Worm (Caenorhabditis elegans) whole organism, young adult: ENCODE results near the gene btbd-10.

Experiments used
- athp-1 ChIP-seq: sonication (generic microtip); optimal IDR thresholded peaks from 2 replicates; lab custom pipeline; 2017; ENCODE audit warnings: mild to moderate bottlenecking, missing genetic modification characterization, missing compliant biosample characterization
- ceh-100 ChIP-seq: fragments of 200-800 bp; sonication (Bioruptor generic); IDR thresholded peaks from 2 replicates; pipeline ENCODE4 v1.3.6; 2022; ENCODE audit warnings: missing genetic modification reagents, missing genetic modification characterization, missing compliant biosample characterization
- dox-1 ChIP-seq: fragments of 200-800 bp; sonication (Bioruptor generic); IDR thresholded peaks from 2 replicates; pipeline ENCODE4 v1.3.6; 2022; ENCODE audit warnings: missing genetic modification reagents, missing genetic modification characterization, missing compliant biosample characterization
- gei-17 ChIP-seq: fragments of 200-800 bp; sonication (Bioruptor generic); optimal IDR thresholded peaks from 2 replicates; lab custom pipeline; 2018; ENCODE audit warnings: mild to moderate bottlenecking, missing genetic modification characterization, missing compliant biosample characterization
- nfyb-1 ChIP-seq: fragments of 200-800 bp; sonication (Bioruptor generic); IDR thresholded peaks from 2 replicates; pipeline ENCODE4 v1.3.6; 2022; ENCODE audit warnings: missing genetic modification reagents, missing genetic modification characterization, missing compliant biosample characterization
- ztf-26 ChIP-seq: sonication (generic microtip); optimal IDR thresholded peaks from 2 replicates; lab custom pipeline; 2017; ENCODE audit warnings: missing genetic modification characterization, missing compliant biosample characterization

ce11 chrII:4866045-4866444 lies 38.8 kb upstream of the btbd-10 start:
- no peak for TF ChIP-seq athp-1 (tag; lab: Kevin White, UChicago)
- TF ChIP-seq ceh-100, result no peak
- no peak for TF ChIP-seq nfyb-1 (GFP tag; lab: Robert Waterston, UW)
- TF ChIP-seq dox-1 (GFP tag; lab: Robert Waterston, UW), result no peak
- no peak for TF ChIP-seq gei-17 (GFP tag; lab: Kevin White, UChicago)
- no peak for TF ChIP-seq ztf-26
